Worm (Caenorhabditis elegans): ENCODE results near the gene R07B7.2.
A peak's percentile ranks its signal among the peaks of the same experiment; 100 is the strongest.

DNA sequence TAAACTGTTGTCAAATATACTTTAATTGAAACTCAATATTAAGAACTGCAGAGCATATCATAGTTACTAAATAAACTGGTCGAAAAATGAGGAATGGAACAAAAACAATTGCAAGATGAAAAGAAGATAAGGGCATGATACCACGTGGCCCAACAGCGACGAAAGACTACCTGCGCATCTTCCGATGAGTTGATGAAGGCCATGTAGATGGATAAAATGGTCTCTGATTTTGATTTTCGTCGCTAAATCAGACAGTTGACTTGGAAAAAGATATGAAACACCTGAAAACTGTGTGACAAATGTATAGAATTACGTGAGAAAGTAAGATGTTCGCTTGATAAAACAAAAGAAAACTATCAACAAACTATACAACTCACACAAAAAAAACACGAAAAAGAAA, 11.9 kb upstream of the R07B7.2 start:
- TF ChIP-seq nhr-11 (tag; optimal IDR thresholded peaks at IDR 0.05) (no peak), nfya-1 (tag; optimal IDR thresholded peaks at IDR 0.05; ENCODE audit: insufficient read depth) (no peak), unc-62 (GFP tag; optimal IDR thresholded peaks at IDR 0.05) (no peak), snpc-4 (tag; optimal IDR thresholded peaks at IDR 0.05) (no peak), elt-3 (tag; optimal IDR thresholded peaks at IDR 0.05) (peak in 2 of 3 experiments; percentile 12 to 27), ama-1 (optimal IDR thresholded peaks at IDR 0.05) (no peak), R02D3.7 (tag; optimal IDR thresholded peaks at IDR 0.05) (no peak), nhr-23 (tag; optimal IDR thresholded peaks at IDR 0.05) (peak; percentile 22), unc-39 (tag; optimal IDR thresholded peaks at IDR 0.05) (no peak), nhr-25 (tag; optimal IDR thresholded peaks at IDR 0.05) (peak; percentile 85)

All from whole organism, L3 larva.